Fruit fly (Drosophila melanogaster) whole organism, wandering third instar larva: ENCODE data around the gene CG14131.

Source experiments
- Abd-B ChIP-seq: fragments of >200 bp; optimal IDR thresholded peaks from 2 replicates; lab custom pipeline; 2017; ENCODE audit warnings: missing biosample characterization, missing genetic modification characterization
- CG32264 ChIP-seq: fragments of 200-800 bp; sonication (Bioruptor generic); optimal IDR thresholded peaks from 2 replicates; lab custom pipeline; 2016; ENCODE audit warnings: missing biosample characterization, missing genetic modification characterization
- CG9705 ChIP-seq: fragments of 200-800 bp; sonication (Bioruptor generic); optimal IDR thresholded peaks from 2 replicates; lab custom pipeline; 2018; ENCODE audit warnings: missing biosample characterization, mild to moderate bottlenecking, missing genetic modification characterization
- CrebA ChIP-seq: fragments of 200-800 bp; sonication (Bioruptor generic); optimal IDR thresholded peaks from 2 replicates; lab custom pipeline; 2016; ENCODE audit warnings: missing biosample characterization, mild to moderate bottlenecking, missing genetic modification characterization, borderline replicate concordance
- Dfd ChIP-seq: fragments of >200 bp; optimal IDR thresholded peaks from 2 replicates; lab custom pipeline; 2017; ENCODE audit warnings: missing biosample characterization, missing genetic modification characterization
- Dif ChIP-seq: fragments of 200-275, 200-300 bp; sonication (Bioruptor generic); optimal IDR thresholded peaks from 2 replicates; lab custom pipeline; 2018; ENCODE audit warnings: missing biosample characterization, missing genetic modification characterization; ENCODE audit not compliant: partially characterized antibody
- GATAd ChIP-seq: sonication (Bioruptor generic); optimal IDR thresholded peaks from 2 replicates; lab custom pipeline; 2016; ENCODE audit warnings: missing biosample characterization, missing genetic modification characterization
- HLH106 ChIP-seq: fragments of 200-800 bp; optimal IDR thresholded peaks from 3 replicates; lab custom pipeline; 2019; ENCODE audit warnings: missing biosample characterization, mild to moderate bottlenecking, missing genetic modification characterization, moderate library complexity
- Hnf4 ChIP-seq: fragments of 200-800 bp; sonication (Bioruptor generic); optimal IDR thresholded peaks from 2 replicates; lab custom pipeline; 2016; ENCODE audit warnings: missing biosample characterization, mild to moderate bottlenecking, missing genetic modification characterization
- Hr78 ChIP-seq: fragments of >200 bp; optimal IDR thresholded peaks from 2 replicates; lab custom pipeline; 2017; ENCODE audit warnings: missing biosample characterization, missing genetic modification characterization
- Hr83 ChIP-seq: fragments of 200-300 bp; sonication (Bioruptor generic); optimal IDR thresholded peaks from 2 replicates; lab custom pipeline; 2016; ENCODE audit warnings: missing biosample characterization, mild to moderate bottlenecking, missing genetic modification characterization, moderate library complexity; ENCODE audit not compliant: poor library complexity, severe bottlenecking
- Jra ChIP-seq: sonication (Bioruptor generic); optimal IDR thresholded peaks from 2 replicates; lab custom pipeline; 2016; ENCODE audit warnings: missing biosample characterization, missing genetic modification characterization
- Mio ChIP-seq: sonication (Bioruptor generic); optimal IDR thresholded peaks from 2 replicates; lab custom pipeline; 2016; ENCODE audit warnings: missing biosample characterization, missing genetic modification characterization
- Myc ChIP-seq: fragments of >200 bp; optimal IDR thresholded peaks from 2 replicates; lab custom pipeline; 2017
- N ChIP-seq: fragments of >200 bp; optimal IDR thresholded peaks from 2 replicates; lab custom pipeline; 2018; ENCODE audit warnings: missing biosample characterization, missing external identifiers, missing genetic modification characterization
- OdsH ChIP-seq: fragments of 200-800 bp; sonication (Bioruptor generic); optimal IDR thresholded peaks from 2 replicates; lab custom pipeline; 2016; ENCODE audit warnings: missing biosample characterization, mild to moderate bottlenecking, missing genetic modification characterization
- Rel ChIP-seq, 2 experiments: fragments of 200-800 bp; sonication (Bioruptor generic) in 1 of 2; optimal IDR thresholded peaks; 2 replicates in 1 of 2; 3 replicates in 1 of 2; lab custom pipeline; 2016 to 2019; ENCODE audit warnings: mild to moderate bottlenecking in 2 of 2, missing biosample characterization in 2 of 2, missing genetic modification characterization in 2 of 2, moderate library complexity in 1 of 2
- Sp1 ChIP-seq: fragments of 200-800 bp; sonication (Bioruptor generic); optimal IDR thresholded peaks from 3 replicates; lab custom pipeline; 2019; ENCODE audit warnings: missing biosample characterization, mild to moderate bottlenecking, missing genetic modification characterization, moderate library complexity
- Vsx2 ChIP-seq: fragments of 200-300, 225-300 bp; sonication (Bioruptor generic); optimal IDR thresholded peaks from 2 replicates; lab custom pipeline; 2018; ENCODE audit warnings: missing biosample characterization, missing genetic modification characterization; ENCODE audit not compliant: partially characterized antibody
- br ChIP-seq: fragments of 200-800 bp; sonication (Bioruptor generic); optimal IDR thresholded peaks from 2 replicates; lab custom pipeline; 2016; ENCODE audit warnings: missing biosample characterization, missing genetic modification characterization
- brk ChIP-seq: fragments of 200-800 bp; sonication (Bioruptor generic); optimal IDR thresholded peaks from 2 replicates; lab custom pipeline; 2016; ENCODE audit warnings: missing biosample characterization, mild to moderate bottlenecking, missing genetic modification characterization
- dl ChIP-seq, 2 experiments: fragments of 175-275, 200-275 bp in 1 of 2; fragments of 200-275 bp in 1 of 2; sonication (Bioruptor generic); optimal IDR thresholded peaks; lab custom pipeline; 2018; ENCODE audit warnings: mild to moderate bottlenecking in 2 of 2, missing biosample characterization in 2 of 2, missing genetic modification characterization in 2 of 2, moderate library complexity in 2 of 2; ENCODE audit not compliant: partially characterized antibody in 2 of 2, insufficient read depth in 1 of 2
- dmrt93B ChIP-seq: fragments of 200-800 bp; sonication (Bioruptor generic); optimal IDR thresholded peaks from 2 replicates; lab custom pipeline; 2018; ENCODE audit warnings: missing biosample characterization, mild to moderate bottlenecking, missing genetic modification characterization
- dsf ChIP-seq: sonication (Bioruptor generic); optimal IDR thresholded peaks from 2 replicates; lab custom pipeline; 2016; ENCODE audit warnings: missing biosample characterization, missing genetic modification characterization, borderline replicate concordance
- ey ChIP-seq: fragments of 200-800 bp; sonication (Bioruptor generic); optimal IDR thresholded peaks from 2 replicates; lab custom pipeline; 2016; ENCODE audit warnings: missing biosample characterization, missing genetic modification characterization
- foxo ChIP-seq, 2 experiments: fragments of 200-800 bp; sonication (Bioruptor generic); optimal IDR thresholded peaks; 2 replicates in 1 of 2; 3 replicates in 1 of 2; lab custom pipeline; 2016 to 2017; ENCODE audit warnings: missing biosample characterization in 2 of 2, missing genetic modification characterization in 2 of 2
- fru ChIP-seq: fragments of 200-800 bp; sonication (Bioruptor generic); optimal IDR thresholded peaks from 3 replicates; lab custom pipeline; 2016; ENCODE audit warnings: missing biosample characterization, mild to moderate bottlenecking, missing genetic modification characterization
- h ChIP-seq: fragments of 200-800 bp; sonication (Bioruptor generic); optimal IDR thresholded peaks from 3 replicates; lab custom pipeline; 2016; ENCODE audit warnings: missing biosample characterization, mild to moderate bottlenecking, missing genetic modification characterization
- jim ChIP-seq: fragments of 175-275, 200-325 bp; sonication (Bioruptor generic); optimal IDR thresholded peaks from 2 replicates; lab custom pipeline; 2016; ENCODE audit warnings: missing biosample characterization, mild to moderate bottlenecking, missing genetic modification characterization
- lola ChIP-seq: fragments of >200 bp; optimal IDR thresholded peaks from 2 replicates; lab custom pipeline; 2017; ENCODE audit warnings: missing biosample characterization, missing genetic modification characterization
- pan ChIP-seq: fragments of >200 bp; optimal IDR thresholded peaks from 2 replicates; lab custom pipeline; 2017
- psq ChIP-seq: fragments of 200-800 bp; sonication (Bioruptor generic); optimal IDR thresholded peaks from 3 replicates; lab custom pipeline; 2017; ENCODE audit warnings: missing biosample characterization, mild to moderate bottlenecking, missing genetic modification characterization, moderate library complexity
- rgr ChIP-seq: fragments of 200-800 bp; sonication (Bioruptor generic); optimal IDR thresholded peaks from 3 replicates; lab custom pipeline; 2016; ENCODE audit warnings: missing biosample characterization, mild to moderate bottlenecking, missing genetic modification characterization
- sage ChIP-seq: fragments of 200-800 bp; sonication (Bioruptor generic); optimal IDR thresholded peaks from 2 replicates; lab custom pipeline; 2016; ENCODE audit warnings: missing biosample characterization, mild to moderate bottlenecking, missing genetic modification characterization
- sv ChIP-seq: fragments of 200-800 bp; sonication (Bioruptor generic); optimal IDR thresholded peaks from 3 replicates; lab custom pipeline; 2016; ENCODE audit warnings: missing biosample characterization, missing genetic modification characterization
- tai ChIP-seq: sonication (Bioruptor generic); optimal IDR thresholded peaks from 2 replicates; lab custom pipeline; 2016; ENCODE audit warnings: missing biosample characterization, missing genetic modification characterization
- usp ChIP-seq: fragments of >200 bp; optimal IDR thresholded peaks from 2 replicates; lab custom pipeline; 2017; ENCODE audit warnings: missing biosample characterization, missing genetic modification characterization
- woc ChIP-seq: sonication (Bioruptor generic); optimal IDR thresholded peaks from 2 replicates; lab custom pipeline; 2016; ENCODE audit warnings: missing biosample characterization, mild to moderate bottlenecking, missing genetic modification characterization

CG14131 gene

DNA sequence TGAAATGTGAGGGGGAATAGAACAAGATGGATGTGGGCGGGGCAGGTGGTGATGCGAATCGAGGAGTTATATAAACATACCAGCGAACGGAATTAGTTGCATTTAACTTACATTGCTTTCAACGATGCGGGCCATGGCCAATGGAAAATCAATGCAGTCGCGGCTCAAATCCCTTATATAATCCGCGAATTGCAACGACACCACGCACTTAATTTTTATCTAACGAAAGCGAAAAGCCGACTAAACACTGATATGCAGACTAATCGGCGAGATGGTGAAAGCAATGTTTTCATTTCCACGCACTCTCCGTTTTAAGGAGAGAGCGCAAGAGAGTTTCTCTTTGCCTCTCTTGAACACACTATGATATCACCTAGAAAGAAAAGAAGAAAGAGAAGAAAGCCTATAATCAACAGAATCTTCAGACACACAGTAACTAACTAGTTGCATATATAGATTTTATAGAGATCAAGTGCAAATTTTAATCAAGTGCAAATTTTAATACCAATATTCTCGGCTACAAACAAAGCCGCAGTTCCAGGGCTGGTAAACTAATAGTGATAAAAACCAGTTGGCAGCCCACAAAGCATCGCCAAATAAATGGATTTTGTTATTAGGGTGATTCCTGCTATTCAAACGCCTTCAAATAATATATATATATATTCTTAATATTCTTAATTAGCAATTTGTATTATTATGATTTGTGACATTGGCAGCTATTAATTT lies 45.0 kb downstream of the CG14131 start, which contains the start of the genes CG11597 and CG5946:
TSS of gene CG11597 (minus strand) at position 553 of the 723 bp plus-strand sequence.
TSS of gene CG5946 (minus strand) at position 553 of the 723 bp plus-strand sequence.
- no peak for TF ChIP-seq foxo (GFP tag; optimal IDR thresholded peaks at IDR 0.05; lab: Kevin White, UChicago)
- TF ChIP-seq sage (GFP tag; lab: Kevin White, UChicago), result no peak
- peak; percentile 13 for TF ChIP-seq Hnf4 (GFP tag; lab: Kevin White, UChicago)
- peak; percentile 40 for TF ChIP-seq woc (GFP tag; lab: Kevin White, UChicago)
- peak; percentile 54 for TF ChIP-seq Dif (GFP tag; lab: Kevin White, UChicago)
- peak; percentile 48 to 73 for TF ChIP-seq dl (GFP tag; optimal IDR thresholded peaks at IDR 0.05; lab: Kevin White, UChicago; ENCODE audit: insufficient read depth in 1 of 2, partially characterized antibody in 2 of 2)
- TF ChIP-seq rgr (GFP tag; lab: Kevin White, UChicago), result no peak

DNA sequence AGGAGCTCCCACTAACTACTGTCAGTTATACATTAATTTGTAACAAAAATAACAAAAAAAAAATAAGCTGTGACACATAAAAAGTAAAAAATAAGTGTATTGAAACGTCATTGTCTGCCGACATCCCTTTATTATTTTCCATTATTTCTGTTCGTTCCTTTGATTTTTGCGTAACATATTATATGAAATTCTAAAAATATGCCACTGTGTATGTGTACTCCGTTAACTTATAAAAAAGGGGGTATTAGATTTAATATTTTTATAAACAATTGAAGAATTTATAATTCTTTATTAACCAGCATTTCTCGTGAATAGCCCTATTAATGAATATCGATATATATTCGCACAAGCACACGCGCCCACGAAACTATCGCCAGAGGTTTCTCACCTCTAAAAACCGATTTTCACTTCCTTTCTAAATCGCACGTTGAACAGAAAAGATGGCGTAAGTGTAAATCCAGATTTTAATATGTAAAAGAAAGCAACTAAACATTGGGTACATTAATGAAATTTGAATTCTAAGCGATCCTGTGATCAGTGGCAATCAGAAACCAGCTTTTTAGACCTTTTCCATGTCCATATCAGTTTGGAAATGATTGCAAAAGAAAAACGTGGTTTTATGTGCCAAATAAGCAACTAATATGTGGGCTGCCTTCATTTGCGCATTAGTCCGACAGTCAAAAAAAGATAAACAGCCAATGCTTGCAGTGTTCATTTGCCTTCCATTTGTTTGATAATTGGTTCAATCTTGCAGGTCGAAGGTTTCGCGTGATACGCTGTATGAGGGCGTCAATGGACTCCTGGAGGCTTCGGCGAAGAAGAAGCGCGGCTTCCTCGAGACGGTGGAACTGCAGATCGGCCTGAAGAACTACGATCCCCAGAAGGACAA lies 45.8 kb downstream of the CG14131 start, which contains the start of gene RpL10Ab:
TSS of gene RpL10Ab (plus strand) at position 406 of the 889 bp plus-strand sequence.
- TF ChIP-seq dmrt93B (GFP tag; lab: Kevin White, UChicago), result peak; percentile 62
- no peak for TF ChIP-seq jim (GFP tag; lab: Kevin White, UChicago)
- TF ChIP-seq foxo (GFP tag; optimal IDR thresholded peaks at IDR 0.05; lab: Kevin White, UChicago), result peak in 1 of 2 experiments; percentile 70
- peak; percentile 5 for TF ChIP-seq OdsH (GFP tag; lab: Kevin White, UChicago)
- no peak for TF ChIP-seq GATAd
- TF ChIP-seq Abd-B (GFP tag; lab: Kevin White, UChicago), result no peak
- peak; percentile 65 for TF ChIP-seq Myc (lab: Kevin White, UChicago)
- peak; percentile 67 for TF ChIP-seq h (GFP tag; lab: Kevin White, UChicago)
- TF ChIP-seq ey (GFP tag; lab: Kevin White, UChicago), result no peak
- peak; percentile 60 for TF ChIP-seq Sp1 (GFP tag; lab: Kevin White, UChicago)
- no peak for TF ChIP-seq woc (GFP tag; lab: Kevin White, UChicago)
- TF ChIP-seq usp (GFP tag; lab: Kevin White, UChicago), result no peak
- TF ChIP-seq brk (GFP tag; lab: Kevin White, UChicago), result no peak
- no peak for TF ChIP-seq pan
- no peak for TF ChIP-seq N (GFP tag; lab: Kevin White, UChicago)
- TF ChIP-seq HLH106 (tag; lab: Kevin White, UChicago), result peak; percentile 47
- TF ChIP-seq fru (GFP tag; lab: Kevin White, UChicago), result no peak
- peak; percentile 71 for TF ChIP-seq Hnf4 (GFP tag; lab: Kevin White, UChicago)
- no peak for TF ChIP-seq Dif (GFP tag; lab: Kevin White, UChicago)
- TF ChIP-seq psq (GFP tag; lab: Kevin White, UChicago), result peak; percentile 45
- no peak for TF ChIP-seq Mio
- peak; percentile 18 for TF ChIP-seq dsf (GFP tag; lab: Kevin White, UChicago)
- no peak for TF ChIP-seq CG32264 (GFP tag; lab: Kevin White, UChicago)
- TF ChIP-seq sv (GFP tag; lab: Kevin White, UChicago), result peak; percentile 5
- peak; percentile 54 for TF ChIP-seq br
- TF ChIP-seq tai (GFP tag; lab: Kevin White, UChicago), result no peak
- no peak for TF ChIP-seq CrebA
- TF ChIP-seq dl (GFP tag; optimal IDR thresholded peaks at IDR 0.05; lab: Kevin White, UChicago; ENCODE audit: insufficient read depth in 1 of 2, partially characterized antibody in 2 of 2), result no peak
- TF ChIP-seq Hr78 (GFP tag; lab: Kevin White, UChicago), result no peak
- TF ChIP-seq CG9705 (GFP tag; lab: Kevin White, UChicago), result peak; percentile 53
- peak; percentile 96 for TF ChIP-seq Hr83 (GFP tag; lab: Kevin White, UChicago)
- peak; percentile 45 for TF ChIP-seq Jra (GFP tag; lab: Kevin White, UChicago)
- TF ChIP-seq Vsx2 (GFP tag; lab: Kevin White, UChicago), result no peak
- TF ChIP-seq sage (GFP tag; lab: Kevin White, UChicago), result peak; percentile 24
- no peak for TF ChIP-seq Dfd (GFP tag; lab: Kevin White, UChicago)
- peak; percentile 73 for TF ChIP-seq rgr (GFP tag; lab: Kevin White, UChicago)
- no peak for TF ChIP-seq lola (GFP tag; lab: Kevin White, UChicago)
- TF ChIP-seq Rel (GFP tag; optimal IDR thresholded peaks at IDR 0.05; lab: Kevin White, UChicago), result no peak
- TF ChIP-seq Rel (tag; optimal IDR thresholded peaks at IDR 0.05; lab: Kevin White, UChicago), result peak; percentile 16
